Worm (Caenorhabditis elegans) whole organism, young adult: ENCODE data around the gene C37H5.5.

Experiments used
- bed-1 ChIP-seq: fragments of 200-800 bp; sonication (Bioruptor generic); IDR thresholded peaks from 2 replicates; pipeline ENCODE4 v1.3.6; 2022; ENCODE audit warnings: missing genetic modification reagents, missing genetic modification characterization, missing compliant biosample characterization
- ceh-40 ChIP-seq: fragments of 200-800 bp; sonication (Bioruptor generic); IDR thresholded peaks from 2 replicates; pipeline ENCODE4 v1.3.6; 2022; ENCODE audit warnings: missing genetic modification characterization, missing compliant biosample characterization
- egrh-3 ChIP-seq: fragments of 200-800 bp; sonication (Bioruptor generic); IDR thresholded peaks from 2 replicates; pipeline ENCODE4 v1.3.6; 2022; ENCODE audit warnings: missing genetic modification reagents, missing genetic modification characterization, missing compliant biosample characterization
- ets-4 ChIP-seq: fragments of 200-800 bp; sonication (Bioruptor generic); optimal IDR thresholded peaks from 2 replicates; lab custom pipeline; 2018; ENCODE audit warnings: mild to moderate bottlenecking, missing genetic modification characterization, missing compliant biosample characterization
- madf-10 ChIP-seq: sonication (generic microtip); optimal IDR thresholded peaks from 2 replicates; lab custom pipeline; 2016; ENCODE audit warnings: mild to moderate bottlenecking, missing genetic modification characterization, missing compliant biosample characterization
- mel-28 ChIP-seq: sonication (generic microtip); optimal IDR thresholded peaks from 2 replicates; lab custom pipeline; 2016; ENCODE audit warnings: borderline replicate concordance, mild to moderate bottlenecking, missing genetic modification characterization, missing compliant biosample characterization
- pha-4 ChIP-seq: fragments of 150-350 bp; sonication (generic microtip); optimal IDR thresholded peaks from 2 replicates; lab custom pipeline; 2014; ENCODE audit warnings: missing biosample characterization, missing genetic modification reagents, missing genetic modification characterization
- snpc-3.4 ChIP-seq: sonication (generic microtip); optimal IDR thresholded peaks from 2 replicates; lab custom pipeline; 2017; ENCODE audit warnings: missing genetic modification characterization, mild to moderate bottlenecking, missing compliant biosample characterization, antibody characterized with exemption, moderate library complexity, missing genotype, missing genetic modification reagents
- tlf-1 ChIP-seq: fragments of 200-800 bp; sonication (Bioruptor generic); optimal IDR thresholded peaks from 2 replicates; lab custom pipeline; 2018; ENCODE audit warnings: mild to moderate bottlenecking, missing genetic modification characterization, missing compliant biosample characterization

DNA sequence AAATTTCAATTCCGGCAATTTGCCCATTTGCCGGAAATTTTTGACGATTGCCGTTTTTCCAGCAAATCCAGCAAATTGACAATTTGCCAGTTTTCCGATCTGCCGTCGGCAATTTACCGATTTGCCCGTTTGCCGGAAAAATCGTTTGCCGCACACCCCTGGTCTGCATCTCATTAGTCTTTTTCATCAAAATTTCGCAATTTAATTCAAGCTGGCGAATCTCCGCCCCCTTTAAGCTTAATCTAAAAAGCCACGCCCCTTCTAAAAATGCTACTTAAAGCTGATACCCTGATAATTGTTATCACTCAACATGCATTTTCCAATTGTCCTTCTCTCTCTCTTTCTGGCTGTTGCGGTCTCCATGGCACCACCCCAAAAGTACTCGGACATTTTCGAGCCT is 43.8 kb upstream of the C37H5.5 start, which contains the start of gene Y60C6A.1:
- TF ChIP-seq madf-10 (tag; lab: Kevin White, UChicago) (no peak), tlf-1 (GFP tag; lab: Kevin White, UChicago) (no peak), bed-1 (no peak), egrh-3 (GFP tag; lab: Robert Waterston, UW) (no peak), mel-28 (tag; lab: Kevin White, UChicago) (no peak), ceh-40 (GFP tag; lab: Robert Waterston, UW) (no peak), pha-4 (tag; lab: Kevin White, UChicago) (no peak), snpc-3.4 (tag; lab: Kevin White, UChicago) (no peak), ets-4 (GFP tag; lab: Kevin White, UChicago) (no peak)
